Worm (Caenorhabditis elegans) whole organism, mixed stage, embryonic: Measurements from ENCODE around the gene hmp-1.

Experiments used
- lsy-2 ChIP-seq: fragments of 150-350 bp; optimal IDR thresholded peaks from 2 replicates; lab custom pipeline; 2014; ENCODE audit warnings: missing biosample characterization, missing genetic modification characterization
- mab-5 ChIP-seq: fragments of 150-350 bp; optimal IDR thresholded peaks from 2 replicates; lab custom pipeline; 2014; ENCODE audit warnings: missing biosample characterization, missing genetic modification characterization
- nhr-237 ChIP-seq: fragments of 150-350 bp; optimal IDR thresholded peaks from 2 replicates; lab custom pipeline; 2014; ENCODE audit warnings: missing biosample characterization, missing genetic modification characterization
- nhr-76 ChIP-seq: sonication (generic microtip); optimal IDR thresholded peaks from 2 replicates; lab custom pipeline; 2017; ENCODE audit warnings: missing biosample characterization, missing genetic modification characterization
- pha-4 ChIP-seq: fragments of 150-350 bp; optimal IDR thresholded peaks from 2 replicates; lab custom pipeline; 2018; ENCODE audit warnings: missing biosample characterization, missing genetic modification reagents, missing genetic modification characterization
- snpc-4 ChIP-seq: fragments of 150-350 bp; optimal IDR thresholded peaks from 2 replicates; lab custom pipeline; 2014; ENCODE audit warnings: missing biosample characterization, missing genetic modification characterization
- ztf-11 ChIP-seq: fragments of 150-350 bp; optimal IDR thresholded peaks from 2 replicates; lab custom pipeline; 2014; ENCODE audit warnings: missing biosample characterization, missing genetic modification characterization

- TF ChIP-seq mab-5 (tag; lab: Kevin White, UChicago) (no peak), nhr-76 (tag; lab: Kevin White, UChicago) (no peak), ztf-11 (no peak), snpc-4 (tag; lab: Kevin White, UChicago) (no peak), nhr-237 (no peak), lsy-2 (tag; lab: Kevin White, UChicago) (no peak), pha-4 (tag; lab: Kevin White, UChicago) (no peak)
Observed at ce11 chrV:11800486-11800885, 45.2 kb upstream of the hmp-1 start.
